Fruit fly (Drosophila melanogaster) whole organism, wandering third instar larva: ENCODE measurements around the gene CG11999.

Experiments used
- CG9705 ChIP-seq: fragments of 200-800 bp; sonication (Bioruptor generic); optimal IDR thresholded peaks from 2 replicates; lab custom pipeline; 2018; ENCODE audit warnings: missing biosample characterization, mild to moderate bottlenecking, missing genetic modification characterization
- CrebA ChIP-seq: fragments of 200-800 bp; sonication (Bioruptor generic); optimal IDR thresholded peaks from 2 replicates; lab custom pipeline; 2016; ENCODE audit warnings: missing biosample characterization, mild to moderate bottlenecking, missing genetic modification characterization, borderline replicate concordance
- Dfd ChIP-seq: fragments of >200 bp; optimal IDR thresholded peaks from 2 replicates; lab custom pipeline; 2017; ENCODE audit warnings: missing biosample characterization, missing genetic modification characterization
- Dif ChIP-seq: fragments of 200-275, 200-300 bp; sonication (Bioruptor generic); optimal IDR thresholded peaks from 2 replicates; lab custom pipeline; 2018; ENCODE audit warnings: missing biosample characterization, missing genetic modification characterization; ENCODE audit not compliant: partially characterized antibody
- GATAd ChIP-seq: sonication (Bioruptor generic); optimal IDR thresholded peaks from 2 replicates; lab custom pipeline; 2016; ENCODE audit warnings: missing biosample characterization, missing genetic modification characterization
- Hnf4 ChIP-seq: fragments of 200-800 bp; sonication (Bioruptor generic); optimal IDR thresholded peaks from 2 replicates; lab custom pipeline; 2016; ENCODE audit warnings: missing biosample characterization, mild to moderate bottlenecking, missing genetic modification characterization
- Hr78 ChIP-seq: fragments of >200 bp; optimal IDR thresholded peaks from 2 replicates; lab custom pipeline; 2017; ENCODE audit warnings: missing biosample characterization, missing genetic modification characterization
- Hr83 ChIP-seq: fragments of 200-300 bp; sonication (Bioruptor generic); optimal IDR thresholded peaks from 2 replicates; lab custom pipeline; 2016; ENCODE audit warnings: missing biosample characterization, mild to moderate bottlenecking, missing genetic modification characterization, moderate library complexity; ENCODE audit not compliant: poor library complexity, severe bottlenecking
- Jra ChIP-seq: sonication (Bioruptor generic); optimal IDR thresholded peaks from 2 replicates; lab custom pipeline; 2016; ENCODE audit warnings: missing biosample characterization, missing genetic modification characterization
- Mio ChIP-seq: sonication (Bioruptor generic); optimal IDR thresholded peaks from 2 replicates; lab custom pipeline; 2016; ENCODE audit warnings: missing biosample characterization, missing genetic modification characterization
- Myc ChIP-seq: fragments of >200 bp; optimal IDR thresholded peaks from 2 replicates; lab custom pipeline; 2017
- N ChIP-seq: fragments of >200 bp; optimal IDR thresholded peaks from 2 replicates; lab custom pipeline; 2018; ENCODE audit warnings: missing biosample characterization, missing external identifiers, missing genetic modification characterization
- OdsH ChIP-seq: fragments of 200-800 bp; sonication (Bioruptor generic); optimal IDR thresholded peaks from 2 replicates; lab custom pipeline; 2016; ENCODE audit warnings: missing biosample characterization, mild to moderate bottlenecking, missing genetic modification characterization
- Rel ChIP-seq, 2 experiments: fragments of 200-800 bp; sonication (Bioruptor generic) in 1 of 2; optimal IDR thresholded peaks; 2 replicates in 1 of 2; 3 replicates in 1 of 2; lab custom pipeline; 2016 to 2019; ENCODE audit warnings: mild to moderate bottlenecking in 2 of 2, missing biosample characterization in 2 of 2, missing genetic modification characterization in 2 of 2, moderate library complexity in 1 of 2
- Sp1 ChIP-seq: fragments of 200-800 bp; sonication (Bioruptor generic); optimal IDR thresholded peaks from 3 replicates; lab custom pipeline; 2019; ENCODE audit warnings: missing biosample characterization, mild to moderate bottlenecking, missing genetic modification characterization, moderate library complexity
- Vsx2 ChIP-seq: fragments of 200-300, 225-300 bp; sonication (Bioruptor generic); optimal IDR thresholded peaks from 2 replicates; lab custom pipeline; 2018; ENCODE audit warnings: missing biosample characterization, missing genetic modification characterization; ENCODE audit not compliant: partially characterized antibody
- br ChIP-seq: fragments of 200-800 bp; sonication (Bioruptor generic); optimal IDR thresholded peaks from 2 replicates; lab custom pipeline; 2016; ENCODE audit warnings: missing biosample characterization, missing genetic modification characterization
- brk ChIP-seq: fragments of 200-800 bp; sonication (Bioruptor generic); optimal IDR thresholded peaks from 2 replicates; lab custom pipeline; 2016; ENCODE audit warnings: missing biosample characterization, mild to moderate bottlenecking, missing genetic modification characterization
- dl ChIP-seq, 2 experiments: fragments of 175-275, 200-275 bp in 1 of 2; fragments of 200-275 bp in 1 of 2; sonication (Bioruptor generic); optimal IDR thresholded peaks; lab custom pipeline; 2018; ENCODE audit warnings: mild to moderate bottlenecking in 2 of 2, missing biosample characterization in 2 of 2, missing genetic modification characterization in 2 of 2, moderate library complexity in 2 of 2; ENCODE audit not compliant: partially characterized antibody in 2 of 2, insufficient read depth in 1 of 2
- dmrt93B ChIP-seq: fragments of 200-800 bp; sonication (Bioruptor generic); optimal IDR thresholded peaks from 2 replicates; lab custom pipeline; 2018; ENCODE audit warnings: missing biosample characterization, mild to moderate bottlenecking, missing genetic modification characterization
- dsf ChIP-seq: sonication (Bioruptor generic); optimal IDR thresholded peaks from 2 replicates; lab custom pipeline; 2016; ENCODE audit warnings: missing biosample characterization, missing genetic modification characterization, borderline replicate concordance
- ey ChIP-seq: fragments of 200-800 bp; sonication (Bioruptor generic); optimal IDR thresholded peaks from 2 replicates; lab custom pipeline; 2016; ENCODE audit warnings: missing biosample characterization, missing genetic modification characterization
- foxo ChIP-seq, 2 experiments: fragments of 200-800 bp; sonication (Bioruptor generic); optimal IDR thresholded peaks; 2 replicates in 1 of 2; 3 replicates in 1 of 2; lab custom pipeline; 2016 to 2017; ENCODE audit warnings: missing biosample characterization in 2 of 2, missing genetic modification characterization in 2 of 2
- fru ChIP-seq: fragments of 200-800 bp; sonication (Bioruptor generic); optimal IDR thresholded peaks from 3 replicates; lab custom pipeline; 2016; ENCODE audit warnings: missing biosample characterization, mild to moderate bottlenecking, missing genetic modification characterization
- h ChIP-seq: fragments of 200-800 bp; sonication (Bioruptor generic); optimal IDR thresholded peaks from 3 replicates; lab custom pipeline; 2016; ENCODE audit warnings: missing biosample characterization, mild to moderate bottlenecking, missing genetic modification characterization
- jim ChIP-seq: fragments of 175-275, 200-325 bp; sonication (Bioruptor generic); optimal IDR thresholded peaks from 2 replicates; lab custom pipeline; 2016; ENCODE audit warnings: missing biosample characterization, mild to moderate bottlenecking, missing genetic modification characterization
- lola ChIP-seq: fragments of >200 bp; optimal IDR thresholded peaks from 2 replicates; lab custom pipeline; 2017; ENCODE audit warnings: missing biosample characterization, missing genetic modification characterization
- pan ChIP-seq: fragments of >200 bp; optimal IDR thresholded peaks from 2 replicates; lab custom pipeline; 2017
- psq ChIP-seq: fragments of 200-800 bp; sonication (Bioruptor generic); optimal IDR thresholded peaks from 3 replicates; lab custom pipeline; 2017; ENCODE audit warnings: missing biosample characterization, mild to moderate bottlenecking, missing genetic modification characterization, moderate library complexity
- rgr ChIP-seq: fragments of 200-800 bp; sonication (Bioruptor generic); optimal IDR thresholded peaks from 3 replicates; lab custom pipeline; 2016; ENCODE audit warnings: missing biosample characterization, mild to moderate bottlenecking, missing genetic modification characterization
- sage ChIP-seq: fragments of 200-800 bp; sonication (Bioruptor generic); optimal IDR thresholded peaks from 2 replicates; lab custom pipeline; 2016; ENCODE audit warnings: missing biosample characterization, mild to moderate bottlenecking, missing genetic modification characterization
- sv ChIP-seq: fragments of 200-800 bp; sonication (Bioruptor generic); optimal IDR thresholded peaks from 3 replicates; lab custom pipeline; 2016; ENCODE audit warnings: missing biosample characterization, missing genetic modification characterization
- tai ChIP-seq: sonication (Bioruptor generic); optimal IDR thresholded peaks from 2 replicates; lab custom pipeline; 2016; ENCODE audit warnings: missing biosample characterization, missing genetic modification characterization
- usp ChIP-seq: fragments of >200 bp; optimal IDR thresholded peaks from 2 replicates; lab custom pipeline; 2017; ENCODE audit warnings: missing biosample characterization, missing genetic modification characterization

Gene CG11999

DNA sequence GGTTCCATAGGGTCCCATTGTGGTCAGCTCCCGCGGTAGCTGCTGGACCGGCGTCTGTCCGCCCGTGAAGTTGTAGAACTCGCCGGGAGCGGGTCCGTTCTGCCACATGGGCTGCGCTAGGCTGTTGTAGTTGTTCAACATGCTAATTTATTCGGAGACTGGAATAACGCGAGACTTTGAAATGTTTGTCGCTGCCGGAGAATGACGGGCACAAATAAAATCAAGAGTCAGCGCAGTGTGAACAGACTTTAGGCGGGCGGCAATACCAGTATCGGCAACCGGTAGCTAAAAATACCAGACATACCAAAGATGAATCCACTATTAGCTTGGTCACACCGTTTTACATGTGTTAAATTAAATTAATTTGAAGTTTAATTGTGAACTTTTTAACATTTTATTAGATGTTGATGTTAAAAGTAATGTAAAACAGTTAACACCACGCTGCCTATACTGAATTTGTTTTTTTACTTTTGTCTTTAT is 3.4 kb upstream of the CG11999 start, which contains the start of gene Prosbeta7:
TSS of gene Prosbeta7 (minus strand) at position 430 of the 480 bp plus-strand sequence.
- peak; percentile 6 for TF ChIP-seq Dif (GFP tag; lab: Kevin White, UChicago)
- no peak for TF ChIP-seq dl (GFP tag; optimal IDR thresholded peaks at IDR 0.05; lab: Kevin White, UChicago; ENCODE audit: insufficient read depth in 1 of 2, partially characterized antibody in 2 of 2)
- no peak for TF ChIP-seq brk (GFP tag; lab: Kevin White, UChicago)
- TF ChIP-seq Sp1, result peak; percentile 19
- peak; percentile 7 for TF ChIP-seq rgr (GFP tag; lab: Kevin White, UChicago)
- peak; percentile 62 for TF ChIP-seq Vsx2 (GFP tag; lab: Kevin White, UChicago)
- TF ChIP-seq Hnf4 (GFP tag; lab: Kevin White, UChicago), result no peak
- TF ChIP-seq CG9705 (GFP tag; lab: Kevin White, UChicago), result no peak
- TF ChIP-seq foxo (GFP tag; optimal IDR thresholded peaks at IDR 0.05; lab: Kevin White, UChicago), result peak in 1 of 2 experiments; percentile 4
- no peak for TF ChIP-seq Rel (GFP tag; optimal IDR thresholded peaks at IDR 0.05; lab: Kevin White, UChicago)
- peak; percentile 39 for TF ChIP-seq Rel (tag; optimal IDR thresholded peaks at IDR 0.05; lab: Kevin White, UChicago)
- no peak for TF ChIP-seq dsf (GFP tag; lab: Kevin White, UChicago)

DNA sequence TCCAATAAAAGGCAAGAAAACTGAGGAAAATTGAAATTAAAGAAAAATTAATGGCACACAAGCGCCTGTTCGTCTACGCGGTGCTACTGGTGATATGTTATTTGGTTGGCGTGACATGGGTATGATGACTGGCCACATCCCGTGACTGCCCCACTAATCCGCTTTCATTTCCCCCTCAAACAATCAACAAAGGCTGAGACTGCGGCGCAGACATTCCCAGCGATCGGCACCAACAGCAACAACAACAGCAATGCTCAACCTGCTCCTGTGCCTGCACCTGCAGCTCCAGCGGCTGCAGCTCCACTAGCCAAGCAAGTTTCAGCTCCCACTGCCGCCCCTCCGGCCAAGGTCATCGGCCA is 567 bp upstream of the CG11999 start:
- TF ChIP-seq fru (GFP tag; lab: Kevin White, UChicago) (no peak), Sp1 (no peak)

- TF ChIP-seq dsf (GFP tag; lab: Kevin White, UChicago) (no peak), fru (GFP tag; lab: Kevin White, UChicago) (no peak), pan (lab: Kevin White, UChicago) (no peak), Dif (GFP tag; lab: Kevin White, UChicago) (no peak), Rel (GFP tag; optimal IDR thresholded peaks at IDR 0.05; lab: Kevin White, UChicago) (no peak), Rel (tag; optimal IDR thresholded peaks at IDR 0.05; lab: Kevin White, UChicago) (no peak), dmrt93B (no peak), Jra (GFP tag; lab: Kevin White, UChicago) (no peak)
These were observed 4.1 kb downstream of the CG11999 start, which contains the start of gene mtd for dm6 chr3R:5350393-5350972. Gene mtd, minus strand, starts transcription at chr3R:5350443.

dm6 chr3R:5346707-5347323 is 7.7 kb downstream of the CG11999 start:
- TF ChIP-seq CrebA (GFP tag; lab: Kevin White, UChicago) (no peak), Vsx2 (GFP tag; lab: Kevin White, UChicago) (no peak), fru (GFP tag; lab: Kevin White, UChicago) (no peak), Sp1 (no peak), OdsH (GFP tag; lab: Kevin White, UChicago) (no peak), dmrt93B (no peak)
- TF ChIP-seq, all 38 proteins: peak for 0

- TF ChIP-seq Dif (GFP tag; lab: Kevin White, UChicago), result no peak
- TF ChIP-seq dmrt93B, result peak; percentile 26
- no peak for TF ChIP-seq GATAd
- TF ChIP-seq OdsH (GFP tag; lab: Kevin White, UChicago), result peak; percentile 66
- TF ChIP-seq pan (lab: Kevin White, UChicago), result no peak
- no peak for TF ChIP-seq Myc (lab: Kevin White, UChicago)
- peak; percentile 55 for TF ChIP-seq Rel (GFP tag; optimal IDR thresholded peaks at IDR 0.05; lab: Kevin White, UChicago)
- no peak for TF ChIP-seq Rel (tag; optimal IDR thresholded peaks at IDR 0.05; lab: Kevin White, UChicago)
- peak; percentile 68 for TF ChIP-seq psq (GFP tag; lab: Kevin White, UChicago)
- no peak for TF ChIP-seq tai (GFP tag; lab: Kevin White, UChicago)
- TF ChIP-seq rgr (GFP tag; lab: Kevin White, UChicago), result peak; percentile 66
- peak; percentile 33 for TF ChIP-seq Sp1
- TF ChIP-seq sage (GFP tag; lab: Kevin White, UChicago), result no peak
- TF ChIP-seq ey (GFP tag; lab: Kevin White, UChicago), result peak; percentile 75
- peak; percentile 37 for TF ChIP-seq Hnf4 (GFP tag; lab: Kevin White, UChicago)
- no peak for TF ChIP-seq sv (GFP tag; lab: Kevin White, UChicago)
- no peak for TF ChIP-seq CrebA (GFP tag; lab: Kevin White, UChicago)
- peak; percentile 75 for TF ChIP-seq h (GFP tag; lab: Kevin White, UChicago)
- TF ChIP-seq jim (GFP tag; lab: Kevin White, UChicago), result no peak
- TF ChIP-seq Hr78, result no peak
- no peak for TF ChIP-seq Hr83 (GFP tag; lab: Kevin White, UChicago)
- TF ChIP-seq fru (GFP tag; lab: Kevin White, UChicago), result peak; percentile 76
- no peak for TF ChIP-seq dl (GFP tag; optimal IDR thresholded peaks at IDR 0.05; lab: Kevin White, UChicago; ENCODE audit: insufficient read depth in 1 of 2, partially characterized antibody in 2 of 2)
- no peak for TF ChIP-seq Mio (GFP tag; lab: Kevin White, UChicago)
- TF ChIP-seq N, result no peak
- TF ChIP-seq Dfd (GFP tag; lab: Kevin White, UChicago), result no peak
- no peak for TF ChIP-seq lola (GFP tag; lab: Kevin White, UChicago)
- peak in 1 of 2 experiments; percentile 73 for TF ChIP-seq foxo (GFP tag; optimal IDR thresholded peaks at IDR 0.05; lab: Kevin White, UChicago)
- TF ChIP-seq br (GFP tag; lab: Kevin White, UChicago), result peak; percentile 58
- no peak for TF ChIP-seq brk (GFP tag; lab: Kevin White, UChicago)
- TF ChIP-seq usp (GFP tag; lab: Kevin White, UChicago), result no peak
- no peak for TF ChIP-seq CG9705 (GFP tag; lab: Kevin White, UChicago)
These were observed 22.7 kb downstream of the CG11999 start for dm6 chr3R:5331764-5332405.
